Worm (Caenorhabditis elegans) whole organism, young adult: ENCODE data around the gene nep-4.
A peak's percentile ranks its signal among the peaks of the same experiment; 100 is the strongest.

Experiments used
- B0019.2 ChIP-seq: fragments of 200-800 bp; sonication (Bioruptor generic); conservative IDR thresholded peaks from 2 replicates; pipeline ENCODE4 v1.3.6; 2022; ENCODE audit warnings: missing genetic modification reagents, missing genetic modification characterization, missing compliant biosample characterization
- D2030.7 ChIP-seq: fragments of 200-800 bp; sonication (Bioruptor generic); IDR thresholded peaks from 2 replicates; pipeline ENCODE4 v1.3.6; 2022; ENCODE audit warnings: missing genetic modification reagents, missing genetic modification characterization, missing compliant biosample characterization
- F10E7.11 ChIP-seq: sonication (generic microtip); optimal IDR thresholded peaks from 2 replicates; lab custom pipeline; 2017; ENCODE audit warnings: mild to moderate bottlenecking, missing genetic modification characterization, moderate library complexity, missing compliant biosample characterization
- F37B4.10 ChIP-seq: fragments of 200-800 bp; sonication (Bioruptor generic); IDR thresholded peaks from 2 replicates; pipeline ENCODE4 v1.3.6; 2022; ENCODE audit warnings: missing genetic modification characterization, missing compliant biosample characterization
- F52B5.7 ChIP-seq: sonication (generic microtip); optimal IDR thresholded peaks from 2 replicates; lab custom pipeline; 2016; ENCODE audit warnings: mild to moderate bottlenecking, missing genetic modification characterization, missing compliant biosample characterization
- F55B11.4 ChIP-seq: sonication (generic microtip); optimal IDR thresholded peaks from 2 replicates; lab custom pipeline; 2016; ENCODE audit warnings: missing compliant biosample characterization, missing genetic modification characterization, borderline replicate concordance; ENCODE audit not compliant: insufficient read depth
- K11D2.4 ChIP-seq: fragments of 200-800 bp; sonication (Bioruptor generic); IDR thresholded peaks from 2 replicates; pipeline ENCODE4 v1.3.6; 2022; ENCODE audit warnings: missing genetic modification reagents, missing genetic modification characterization, missing compliant biosample characterization
- Y67H2A.10 ChIP-seq: fragments of 200-800 bp; sonication (Bioruptor generic); conservative IDR thresholded peaks from 2 replicates; pipeline ENCODE4 v1.3.6; 2022; ENCODE audit warnings: missing genetic modification reagents, missing genetic modification characterization, missing compliant biosample characterization
- ZK185.1 ChIP-seq: sonication (generic microtip); optimal IDR thresholded peaks from 2 replicates; lab custom pipeline; 2016; ENCODE audit warnings: mild to moderate bottlenecking, missing genetic modification characterization, missing compliant biosample characterization; ENCODE audit not compliant: poor library complexity, severe bottlenecking
- ama-1 ChIP-seq, 3 experiments: fragments of 150-350 bp in 1 of 3; sonication (generic microtip) in 2 of 3; optimal IDR thresholded peaks; 2 replicates each; lab custom pipeline; 2014 to 2018; ENCODE audit warnings: missing biosample characterization in 2 of 3, missing genetic modification characterization in 2 of 3, missing genetic modification reagents in 2 of 3
- aptf-2 ChIP-seq: fragments of 200-800 bp; sonication (Bioruptor generic); conservative IDR thresholded peaks from 2 replicates; pipeline ENCODE4 v1.3.6; 2022; ENCODE audit warnings: missing genetic modification reagents, missing genetic modification characterization, missing compliant biosample characterization
- atf-7 ChIP-seq: sonication (generic microtip); optimal IDR thresholded peaks from 2 replicates; lab custom pipeline; 2017; ENCODE audit warnings: mild to moderate bottlenecking, missing genetic modification characterization, missing compliant biosample characterization
- bed-2 ChIP-seq: fragments of 200-800 bp; sonication (Bioruptor generic); IDR thresholded peaks from 2 replicates; pipeline ENCODE4 v1.3.6; 2022; ENCODE audit warnings: missing genetic modification reagents, missing genetic modification characterization, missing compliant biosample characterization
- ccch-3 ChIP-seq: fragments of 200-800 bp; sonication (Bioruptor generic); optimal IDR thresholded peaks from 2 replicates; lab custom pipeline; 2018; ENCODE audit warnings: mild to moderate bottlenecking, missing genetic modification characterization, missing compliant biosample characterization
- cebp-1 ChIP-seq, 2 experiments: fragments of 200-800 bp in 1 of 2; sonication (Bioruptor generic) in 1 of 2; sonication (generic microtip) in 1 of 2; IDR thresholded peaks in 1 of 2; optimal IDR thresholded peaks in 1 of 2; 2 replicates each; pipeline versions ENCODE4 v1.3.6 to Lab custom; 2017 to 2022; ENCODE audit warnings: missing compliant biosample characterization in 2 of 2, missing genetic modification characterization in 2 of 2, mild to moderate bottlenecking in 1 of 2, missing genetic modification reagents in 1 of 2, moderate library complexity in 1 of 2
- ceh-100 ChIP-seq: fragments of 200-800 bp; sonication (Bioruptor generic); IDR thresholded peaks from 2 replicates; pipeline ENCODE4 v1.3.6; 2022; ENCODE audit warnings: missing genetic modification reagents, missing genetic modification characterization, missing compliant biosample characterization
- chd-7 ChIP-seq: sonication (generic microtip); optimal IDR thresholded peaks from 2 replicates; lab custom pipeline; 2016; ENCODE audit warnings: mild to moderate bottlenecking, missing genetic modification characterization, moderate library complexity, missing compliant biosample characterization
- dox-1 ChIP-seq: fragments of 200-800 bp; sonication (Bioruptor generic); IDR thresholded peaks from 2 replicates; pipeline ENCODE4 v1.3.6; 2022; ENCODE audit warnings: missing genetic modification reagents, missing genetic modification characterization, missing compliant biosample characterization
- him-1 ChIP-seq: sonication (generic microtip); optimal IDR thresholded peaks from 2 replicates; lab custom pipeline; 2016; ENCODE audit warnings: missing genotype, missing genetic modification reagents, missing genetic modification characterization, missing compliant biosample characterization
- hlh-26 ChIP-seq: fragments of 200-800 bp; sonication (Bioruptor generic); conservative IDR thresholded peaks from 2 replicates; pipeline ENCODE4 v1.3.6; 2022; ENCODE audit warnings: missing genetic modification reagents, missing genetic modification characterization, missing compliant biosample characterization
- hrde-1 ChIP-seq: sonication (generic microtip); optimal IDR thresholded peaks from 2 replicates; lab custom pipeline; 2016; ENCODE audit warnings: missing genetic modification characterization, mild to moderate bottlenecking, missing compliant biosample characterization, moderate library complexity, missing genotype, missing genetic modification reagents, borderline replicate concordance
- hsf-1 ChIP-seq: fragments of 200-800 bp; sonication (Bioruptor generic); IDR thresholded peaks from 2 replicates; pipeline ENCODE4 v1.3.6; 2022; ENCODE audit warnings: missing genetic modification reagents, missing genetic modification characterization, missing compliant biosample characterization
- lag-1 ChIP-seq: fragments of 200-800 bp; sonication (Bioruptor generic); IDR thresholded peaks from 2 replicates; pipeline ENCODE4 v1.3.6; 2022; ENCODE audit warnings: missing genetic modification reagents, missing genetic modification characterization, missing compliant biosample characterization
- let-526 ChIP-seq: fragments of 200-800 bp; sonication (Bioruptor generic); IDR thresholded peaks from 2 replicates; pipeline ENCODE4 v1.3.6; 2022; ENCODE audit warnings: missing genetic modification reagents, missing genetic modification characterization, missing compliant biosample characterization
- lin-26 ChIP-seq: fragments of 200-800 bp; sonication (Bioruptor generic); IDR thresholded peaks from 2 replicates; pipeline ENCODE4 v1.3.6; 2022; ENCODE audit warnings: missing genetic modification reagents, missing genetic modification characterization, missing compliant biosample characterization
- lin-35 ChIP-seq, 3 experiments: fragments of 150-350 bp in 2 of 3; sonication (generic microtip) in 1 of 3; optimal IDR thresholded peaks; 2 replicates each; lab custom pipeline; 2014 to 2018; ENCODE audit warnings: missing biosample characterization in 3 of 3, missing genetic modification characterization in 3 of 3, missing genetic modification reagents in 3 of 3
- lir-1 ChIP-seq: fragments of 200-800 bp; sonication (Bioruptor generic); conservative IDR thresholded peaks from 2 replicates; pipeline ENCODE4 v1.3.6; 2022; ENCODE audit warnings: missing genetic modification reagents, missing genetic modification characterization, missing compliant biosample characterization
- madf-10 ChIP-seq: sonication (generic microtip); optimal IDR thresholded peaks from 2 replicates; lab custom pipeline; 2016; ENCODE audit warnings: mild to moderate bottlenecking, missing genetic modification characterization, missing compliant biosample characterization
- madf-6 ChIP-seq: fragments of 200-800 bp; sonication (Bioruptor generic); IDR thresholded peaks from 2 replicates; pipeline ENCODE4 v1.3.6; 2022; ENCODE audit warnings: missing genetic modification reagents, missing genetic modification characterization, missing compliant biosample characterization
- mel-28 ChIP-seq: sonication (generic microtip); optimal IDR thresholded peaks from 2 replicates; lab custom pipeline; 2016; ENCODE audit warnings: borderline replicate concordance, mild to moderate bottlenecking, missing genetic modification characterization, missing compliant biosample characterization
- mes-4 ChIP-seq: sonication (generic microtip); optimal IDR thresholded peaks from 2 replicates; lab custom pipeline; 2016; ENCODE audit warnings: missing genotype, missing genetic modification characterization, missing compliant biosample characterization
- mxl-1 ChIP-seq: sonication (generic microtip); optimal IDR thresholded peaks from 2 replicates; lab custom pipeline; 2016; ENCODE audit warnings: missing genetic modification characterization, missing compliant biosample characterization
- nhr-179 ChIP-seq: sonication (generic microtip); optimal IDR thresholded peaks from 2 replicates; lab custom pipeline; 2016; ENCODE audit warnings: mild to moderate bottlenecking, missing genetic modification characterization, missing compliant biosample characterization
- nhr-80 ChIP-seq: sonication (generic microtip); optimal IDR thresholded peaks from 2 replicates; lab custom pipeline; 2016; ENCODE audit warnings: missing genetic modification characterization, missing compliant biosample characterization
- pbrm-1 ChIP-seq: fragments of 200-800 bp; sonication (Bioruptor generic); IDR thresholded peaks from 2 replicates; pipeline ENCODE4 v1.3.6; 2022; ENCODE audit warnings: missing genetic modification reagents, missing genetic modification characterization, missing compliant biosample characterization
- repo-1 ChIP-seq: sonication (generic microtip); optimal IDR thresholded peaks from 2 replicates; lab custom pipeline; 2017; ENCODE audit warnings: mild to moderate bottlenecking, missing genetic modification characterization, missing compliant biosample characterization
- sea-2 ChIP-seq: fragments of 200-800 bp; sonication (Bioruptor generic); IDR thresholded peaks from 2 replicates; pipeline ENCODE4 v1.3.6; 2022; ENCODE audit warnings: missing genetic modification characterization, missing compliant biosample characterization
- snpc-4 ChIP-seq, 5 experiments: fragments of 150-350 bp in 1 of 5; sonication (generic microtip) in 4 of 5; optimal IDR thresholded peaks; 2 replicates each; lab custom pipeline; 2014 to 2018; ENCODE audit warnings: missing genetic modification characterization in 5 of 5, missing biosample characterization in 3 of 5, antibody characterized with exemption in 2 of 5, mild to moderate bottlenecking in 2 of 5, missing compliant biosample characterization in 2 of 5, missing genotype in 2 of 5, moderate library complexity in 2 of 5, missing genetic modification reagents in 1 of 5
- tbp1 ChIP-seq: fragments of 200-800 bp; sonication (Bioruptor generic); optimal IDR thresholded peaks from 2 replicates; lab custom pipeline; 2018; ENCODE audit warnings: mild to moderate bottlenecking, missing genetic modification characterization, missing compliant biosample characterization
- unc-130 ChIP-seq: sonication (generic microtip); optimal IDR thresholded peaks from 2 replicates; lab custom pipeline; 2016; ENCODE audit warnings: missing genetic modification reagents, missing genetic modification characterization, missing compliant biosample characterization
- unc-62 ChIP-seq: fragments of 150-350 bp; optimal IDR thresholded peaks from 2 replicates; lab custom pipeline; 2014; ENCODE audit warnings: missing biosample characterization, missing genetic modification reagents, missing genetic modification characterization
- xnd-1 ChIP-seq: sonication (generic microtip); optimal IDR thresholded peaks from 2 replicates; lab custom pipeline; 2016; ENCODE audit warnings: missing genotype, missing genetic modification reagents, missing genetic modification characterization, missing compliant biosample characterization
- ztf-18 ChIP-seq: sonication (generic microtip); optimal IDR thresholded peaks from 2 replicates; lab custom pipeline; 2016; ENCODE audit warnings: missing genotype, mild to moderate bottlenecking, missing genetic modification characterization, missing compliant biosample characterization
- ztf-22 ChIP-seq: fragments of 200-800 bp; sonication (Bioruptor generic); optimal IDR thresholded peaks from 2 replicates; lab custom pipeline; 2018; ENCODE audit warnings: mild to moderate bottlenecking, missing genetic modification characterization, moderate library complexity, missing compliant biosample characterization
- ztf-26 ChIP-seq: sonication (generic microtip); optimal IDR thresholded peaks from 2 replicates; lab custom pipeline; 2017; ENCODE audit warnings: missing genetic modification characterization, missing compliant biosample characterization
- ztf-28 ChIP-seq: fragments of 200-800 bp; sonication (Bioruptor generic); IDR thresholded peaks from 2 replicates; pipeline ENCODE4 v1.3.6; 2022; ENCODE audit warnings: missing genetic modification reagents, missing genetic modification characterization, missing compliant biosample characterization
- ztf-6 ChIP-seq: fragments of 200-800 bp; sonication (Bioruptor generic); IDR thresholded peaks from 2 replicates; pipeline ENCODE4 v1.3.6; 2022; ENCODE audit warnings: missing genetic modification reagents, missing genetic modification characterization, missing compliant biosample characterization

nep-4 gene

ce11 chrX:6840670-6841308 lies 22.4 kb downstream of the nep-4 start, which contains the start of the genes glr-6 and asg-2 (continued):
- TF ChIP-seq cebp-1 (GFP tag; IDR thresholded peaks at IDR 0.05; lab: Robert Waterston, UW) (no peak), cebp-1 (tag; optimal IDR thresholded peaks at IDR 0.05; lab: Kevin White, UChicago) (peak; percentile 64), mxl-1 (no peak), hrde-1 (tag; lab: Kevin White, UChicago) (no peak), ZK185.1 (tag; lab: Kevin White, UChicago) (peak; percentile 66), K11D2.4 (no peak), him-1 (tag; lab: Kevin White, UChicago) (no peak), D2030.7 (GFP tag; lab: Robert Waterston, UW) (no peak), let-526 (no peak), hsf-1 (no peak), nhr-179 (tag; lab: Kevin White, UChicago) (no peak), bed-2 (GFP tag; lab: Robert Waterston, UW) (no peak), aptf-2 (peak; percentile 67; the same call in 1 of the 2 replicates), atf-7 (tag; lab: Kevin White, UChicago) (no peak), repo-1 (tag; lab: Kevin White, UChicago) (no peak), F10E7.11 (no peak), ccch-3 (GFP tag; lab: Kevin White, UChicago) (no peak), F52B5.7 (no peak), xnd-1 (tag; lab: Kevin White, UChicago) (no peak), hlh-26 (GFP tag; lab: Robert Waterston, UW) (no peak), lir-1 (GFP tag; lab: Robert Waterston, UW) (no peak), unc-130 (GFP tag; lab: Kevin White, UChicago) (no peak), nhr-80 (tag; lab: Kevin White, UChicago) (peak; percentile 69), ztf-26 (tag; lab: Kevin White, UChicago) (no peak), F55B11.4 (tag; lab: Kevin White, UChicago) (no peak), lag-1 (GFP tag; lab: Robert Waterston, UW) (no peak), lin-35 (GFP tag; optimal IDR thresholded peaks at IDR 0.05; lab: Kevin White, UChicago) (peak in 1 of 3 experiments; percentile 44), madf-10 (tag; lab: Kevin White, UChicago) (peak; percentile 40), F37B4.10 (GFP tag; lab: Robert Waterston, UW) (no peak), snpc-4 (GFP tag; optimal IDR thresholded peaks at IDR 0.05; lab: Kevin White, UChicago) (no peak), snpc-4 (tag; optimal IDR thresholded peaks at IDR 0.05; lab: Kevin White, UChicago) (peak in 1 of 4 experiments; percentile 8), ztf-22 (GFP tag; lab: Kevin White, UChicago) (no peak), chd-7 (tag; lab: Kevin White, UChicago) (no peak), ztf-28 (GFP tag; lab: Robert Waterston, UW) (no peak), madf-6 (GFP tag; lab: Robert Waterston, UW) (no peak), unc-62 (GFP tag; lab: Kevin White, UChicago) (no peak), pbrm-1 (GFP tag; lab: Robert Waterston, UW) (0 out of 2 replicates have a peak, but pooled peaks have one; percentile 13), tbp1 (GFP tag; lab: Kevin White, UChicago) (no peak), Y67H2A.10 (no peak), mes-4 (tag; lab: Kevin White, UChicago) (no peak), lin-26 (GFP tag; lab: Robert Waterston, UW) (no peak), dox-1 (GFP tag; lab: Robert Waterston, UW) (no peak; the same call in 1 of the 2 replicates), sea-2 (GFP tag; lab: Robert Waterston, UW) (no peak), ztf-18 (tag; lab: Kevin White, UChicago) (no peak), mel-28 (no peak), ztf-6 (GFP tag; lab: Robert Waterston, UW) (no peak), ama-1 (optimal IDR thresholded peaks at IDR 0.05; lab: Kevin White, UChicago) (no peak), ama-1 (GFP tag; optimal IDR thresholded peaks at IDR 0.05; lab: Kevin White, UChicago) (no peak), B0019.2 (GFP tag; lab: Robert Waterston, UW) (no peak), ceh-100 (GFP tag; lab: Robert Waterston, UW) (no peak)
